Worm (Caenorhabditis elegans): ENCODE measurements around the gene Y32H12A.7.

DNA sequence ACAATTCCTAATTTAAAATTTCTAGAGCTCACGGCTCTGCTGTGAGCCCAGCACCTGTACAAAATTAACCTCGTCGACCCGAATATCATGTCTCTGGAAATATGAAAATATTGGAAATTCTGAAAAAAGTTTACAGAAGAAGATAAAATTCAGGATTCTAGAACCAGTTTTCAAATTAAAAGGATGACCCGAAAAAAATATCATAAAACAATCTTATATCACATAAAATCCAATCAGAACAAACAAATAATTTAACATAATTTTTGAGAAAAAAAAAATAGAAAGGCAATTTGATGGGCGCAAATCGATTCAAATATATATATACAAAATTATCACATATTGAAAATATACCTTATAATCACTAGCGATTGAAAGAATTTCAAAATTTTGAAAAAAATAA lies at the start of gene Y32H12A.7:
- TF ChIP-seq nhr-76 (tag; optimal IDR thresholded peaks at IDR 0.05) (no peak), jun-1 (tag; optimal IDR thresholded peaks at IDR 0.05) (no peak), unc-62 (GFP tag; optimal IDR thresholded peaks at IDR 0.05 in 1 of 2) (no peak), unc-62 (tag; optimal IDR thresholded peaks at IDR 0.05) (no peak)

Measured in whole organism, L4 larva.